1 fruit fly cellular context compared by ENCODE assay signal in the genomic region with DNA sequence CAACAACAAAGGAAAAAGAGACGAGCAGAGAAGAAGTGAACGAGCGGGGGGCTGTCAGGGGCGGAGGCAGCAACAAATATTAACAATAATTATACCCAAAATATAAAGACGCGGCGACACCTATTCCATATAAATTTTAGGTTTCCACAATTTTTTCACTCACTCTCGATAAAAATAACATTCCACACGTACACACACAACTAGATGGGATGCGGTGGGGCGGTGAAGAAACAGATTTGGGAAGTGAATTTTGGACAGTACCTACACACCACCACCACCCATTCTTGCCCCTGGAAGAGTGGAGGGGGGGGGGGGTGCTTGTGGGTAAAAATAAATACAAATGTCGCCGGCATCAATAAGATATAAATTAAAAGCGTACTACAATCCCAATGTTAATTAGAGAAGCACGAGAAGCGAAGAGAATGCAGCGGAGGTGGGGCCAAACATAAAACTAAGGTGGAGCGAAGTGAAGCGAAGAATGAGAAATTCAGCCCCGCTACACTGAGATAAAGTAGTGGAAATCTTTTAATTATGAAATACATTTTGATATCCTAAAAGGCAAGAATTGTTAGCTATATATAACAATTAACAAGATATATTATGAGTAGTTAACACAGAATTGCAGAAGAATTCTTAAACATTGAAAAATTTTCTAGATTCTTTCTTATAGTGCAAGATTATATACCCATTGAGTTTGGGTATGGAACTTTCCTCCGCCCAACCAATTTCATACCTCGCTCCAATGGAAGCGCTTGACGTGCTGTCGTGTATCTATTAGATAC.
A peak's percentile ranks its signal among the peaks of the same experiment; 100 is the strongest.
TF ChIP-seq lines count a peak whose summit lies in the region.

No protein-coding gene starts in this region.

TF ChIP-seq in whole organism, embryonic, 481 proteins besides CTCF, POLR2A, EP300 and RAD21 (continued from another document and continues in another):
- TF ChIP-seq CG18619 (GFP tag; optimal IDR thresholded peaks at IDR 0.05; lab: Kevin White, UChicago) (peak; percentile 27), CG18262 (tag; optimal IDR thresholded peaks at IDR 0.05; lab: Kevin White, UChicago) (peak; percentile 80), bsh (GFP tag; optimal IDR thresholded peaks at IDR 0.05; lab: Kevin White, UChicago) (peak in 1 of 2 experiments; percentile 96), CG18764 (GFP tag; optimal IDR thresholded peaks at IDR 0.05; lab: Kevin White, UChicago) (peak; percentile 26), Atf-2 (GFP tag; optimal IDR thresholded peaks at IDR 0.05; lab: Kevin White, UChicago) (peak; percentile 43), CG8388 (GFP tag; optimal IDR thresholded peaks at IDR 0.05; lab: Kevin White, UChicago) (peak; percentile 90), CG17829 (tag; optimal IDR thresholded peaks at IDR 0.05; lab: Kevin White, UChicago) (peak; percentile 77), oc (tag; optimal IDR thresholded peaks at IDR 0.05; lab: Kevin White, UChicago) (peak; percentile 88), HHEX (GFP tag; optimal IDR thresholded peaks at IDR 0.05; lab: Kevin White, UChicago) (peak; percentile 14), CG9437 (GFP tag; optimal IDR thresholded peaks at IDR 0.05; lab: Kevin White, UChicago) (peak; percentile 57), ind (GFP tag; optimal IDR thresholded peaks at IDR 0.05; lab: Kevin White, UChicago) (peak; percentile 14), CrebB (tag; optimal IDR thresholded peaks at IDR 0.05; lab: Kevin White, UChicago) (peak; percentile 29), CG6813 (GFP tag; optimal IDR thresholded peaks at IDR 0.05; lab: Kevin White, UChicago) (no peak), sisA (GFP tag; IDR thresholded peaks at IDR 0.05; lab: Robert Waterston, UW) (peak; percentile 73), CG14710 (tag; optimal IDR thresholded peaks at IDR 0.05; lab: Kevin White, UChicago) (peak; percentile 71), CG3838 (GFP tag; optimal IDR thresholded peaks at IDR 0.05; lab: Kevin White, UChicago) (no peak), Dref (GFP tag; IDR thresholded peaks at IDR 0.05; lab: Robert Waterston, UW) (no peak), Myb (GFP tag; optimal IDR thresholded peaks at IDR 0.05; lab: Kevin White, UChicago) (no peak), CG10431 (GFP tag; optimal IDR thresholded peaks at IDR 0.05; lab: Kevin White, UChicago) (peak; percentile 44), CG10654 (GFP tag; optimal IDR thresholded peaks at IDR 0.05; lab: Kevin White, UChicago) (peak; percentile 39), unc-4 (GFP tag; IDR thresholded peaks at IDR 0.05; lab: Robert Waterston, UW; ENCODE audit: partially characterized antibody) (no peak), Neu2 (GFP tag; optimal IDR thresholded peaks at IDR 0.05; lab: Kevin White, UChicago; ENCODE audit: borderline replicate concordance) (no peak), otp (GFP tag; IDR thresholded peaks at IDR 0.05; lab: Robert Waterston, UW) (peak; percentile 66; the same call in 1 of the 3 replicates), PHDP (tag; optimal IDR thresholded peaks at IDR 0.05; lab: Kevin White, UChicago) (peak; percentile 77), chif (GFP tag; optimal IDR thresholded peaks at IDR 0.05; lab: Kevin White, UChicago) (peak; percentile 34 to 72), CG12769 (tag; optimal IDR thresholded peaks at IDR 0.05; lab: Kevin White, UChicago) (peak; percentile 43), HLH4C (GFP tag; IDR thresholded peaks at IDR 0.05; lab: Robert Waterston, UW; ENCODE audit: partially characterized antibody) (no peak), lab (GFP tag; optimal IDR thresholded peaks at IDR 0.05; lab: Kevin White, UChicago) (peak; percentile 20), Sox100B (GFP tag; optimal IDR thresholded peaks at IDR 0.05; lab: Kevin White, UChicago) (peak; percentile 63), CG13123 (GFP tag; optimal IDR thresholded peaks at IDR 0.05; lab: Kevin White, UChicago) (peak; percentile 28), CG3726 (GFP tag; IDR thresholded peaks at IDR 0.05; lab: Robert Waterston, UW) (peak; percentile 29; the same call in 1 of the 3 replicates), H2.0 (GFP tag; IDR thresholded peaks at IDR 0.05; lab: Robert Waterston, UW) (peak; percentile 50; the same call in 1 of the 2 replicates), Six4 (GFP tag; optimal IDR thresholded peaks at IDR 0.05; lab: Kevin White, UChicago) (peak; percentile 69), zfh1 (GFP tag; IDR thresholded peaks at IDR 0.05; lab: Robert Waterston, UW) (peak; percentile 72), ap (GFP tag; IDR thresholded peaks at IDR 0.05; lab: Robert Waterston, UW) (0 out of 2 replicates have a peak, but pooled peaks have one; percentile 25), NC2β (GFP tag; optimal IDR thresholded peaks at IDR 0.05; lab: Kevin White, UChicago) (peak; percentile 57), CG11398 (GFP tag; optimal IDR thresholded peaks at IDR 0.05; lab: Kevin White, UChicago) (no peak), CG10209 (GFP tag; optimal IDR thresholded peaks at IDR 0.05; lab: Kevin White, UChicago) (peak; percentile 65), CG6689 (GFP tag; IDR thresholded peaks at IDR 0.05; lab: Robert Waterston, UW) (peak; percentile 54), CG9817 (tag; optimal IDR thresholded peaks at IDR 0.05; lab: Kevin White, UChicago) (peak; percentile 34), D19A (tag; optimal IDR thresholded peaks at IDR 0.05; lab: Kevin White, UChicago) (peak; percentile 61), tgo (GFP tag; IDR thresholded peaks at IDR 0.05; lab: Robert Waterston, UW) (peak; percentile 55; the same call in 2 of the 3 replicates), hbn (GFP tag; IDR thresholded peaks at IDR 0.05; lab: Robert Waterston, UW; ENCODE audit: partially characterized antibody) (no peak), Oaz (GFP tag; IDR thresholded peaks at IDR 0.05; lab: Robert Waterston, UW) (no peak), amos (GFP tag; IDR thresholded peaks at IDR 0.05; lab: Robert Waterston, UW; ENCODE audit: partially characterized antibody) (no peak), CG12155 (GFP tag; optimal IDR thresholded peaks at IDR 0.05; lab: Kevin White, UChicago) (peak; percentile 47), CG4854 (GFP tag; optimal IDR thresholded peaks at IDR 0.05; lab: Kevin White, UChicago) (no peak), CG31441 (GFP tag; IDR thresholded peaks at IDR 0.05; lab: Robert Waterston, UW) (peak; percentile 66), Lim3 (GFP tag; IDR thresholded peaks at IDR 0.05; lab: Robert Waterston, UW) (no peak), Taf1 (GFP tag; IDR thresholded peaks at IDR 0.05; lab: Robert Waterston, UW) (0 out of 2 replicates have a peak, but pooled peaks have one; percentile 7), Ada2b (GFP tag; IDR thresholded peaks at IDR 0.05; lab: Robert Waterston, UW) (peak; percentile 20), Dfd (GFP tag; optimal IDR thresholded peaks at IDR 0.05; lab: Kevin White, UChicago) (no peak), Doc3 (GFP tag; IDR thresholded peaks at IDR 0.05; lab: Robert Waterston, UW; ENCODE audit: partially characterized antibody) (no peak), lov (optimal IDR thresholded peaks at IDR 0.05; lab: Kevin White, UChicago) (no peak), lov (GFP tag; IDR thresholded peaks at IDR 0.05; lab: Robert Waterston, UW) (peak; percentile 8; the same call in 1 of the 3 replicates), CG6175 (GFP tag; IDR thresholded peaks at IDR 0.05; lab: Robert Waterston, UW) (no peak), CG30403 (GFP tag; optimal IDR thresholded peaks at IDR 0.05; lab: Kevin White, UChicago) (peak; percentile 74), sob (GFP tag; IDR thresholded peaks at IDR 0.05; lab: Robert Waterston, UW) (0 out of 2 replicates have a peak, but pooled peaks have one; percentile 17), tio (GFP tag; optimal IDR thresholded peaks at IDR 0.05; lab: Kevin White, UChicago) (peak; percentile 50), lola (GFP tag; optimal IDR thresholded peaks at IDR 0.05; lab: Kevin White, UChicago) (peak in 1 of 3 experiments; percentile 87), shn (GFP tag; optimal IDR thresholded peaks at IDR 0.05; lab: Kevin White, UChicago) (no peak), CG14860 (GFP tag; IDR thresholded peaks at IDR 0.05; lab: Robert Waterston, UW; ENCODE audit: partially characterized antibody) (no peak), Trl (optimal IDR thresholded peaks at IDR 0.05; lab: Kevin White, UChicago) (no peak), Trl (GFP tag; optimal IDR thresholded peaks at IDR 0.05; lab: Kevin White, UChicago) (peak; percentile 24), Kr (GFP tag; optimal IDR thresholded peaks at IDR 0.05; lab: Kevin White, UChicago) (no peak), sim (GFP tag; IDR thresholded peaks at IDR 0.05; lab: Robert Waterston, UW) (peak; percentile 85), H15 (GFP tag; IDR thresholded peaks at IDR 0.05; lab: Robert Waterston, UW) (peak; percentile 54; the same call in 1 of the 3 replicates), CG31388 (GFP tag; optimal IDR thresholded peaks at IDR 0.05; lab: Kevin White, UChicago) (no peak), eve (GFP tag; optimal IDR thresholded peaks at IDR 0.05; lab: Kevin White, UChicago) (peak in 1 of 2 experiments; percentile 51), ab (GFP tag; optimal IDR thresholded peaks at IDR 0.05; lab: Kevin White, UChicago) (peak; percentile 74), CG15073 (GFP tag; optimal IDR thresholded peaks at IDR 0.05; lab: Kevin White, UChicago) (peak; percentile 3), CG8290 (GFP tag; optimal IDR thresholded peaks at IDR 0.05; lab: Kevin White, UChicago) (peak; percentile 24), CG8290 (tag; optimal IDR thresholded peaks at IDR 0.05; lab: Kevin White, UChicago) (no peak), dmrt11E (tag; optimal IDR thresholded peaks at IDR 0.05; lab: Kevin White, UChicago) (peak; percentile 87), CG4424 (GFP tag; optimal IDR thresholded peaks at IDR 0.05; lab: Kevin White, UChicago) (peak; percentile 59), Sox102F (GFP tag; optimal IDR thresholded peaks at IDR 0.05; lab: Kevin White, UChicago) (peak; percentile 80), slbo (GFP tag; IDR thresholded peaks at IDR 0.05; lab: Robert Waterston, UW) (peak; percentile 43; the same call in 1 of the 2 replicates), CG14441 (GFP tag; IDR thresholded peaks at IDR 0.05; lab: Robert Waterston, UW) (no peak), NK7.1 (GFP tag; optimal IDR thresholded peaks at IDR 0.05; lab: Kevin White, UChicago) (no peak), CG1792 (GFP tag; optimal IDR thresholded peaks at IDR 0.05; lab: Kevin White, UChicago) (no peak), CG32767 (GFP tag; IDR thresholded peaks at IDR 0.05; lab: Robert Waterston, UW) (peak; percentile 75; the same call in 1 of the 2 replicates), CG15601 (tag; optimal IDR thresholded peaks at IDR 0.05; lab: Kevin White, UChicago) (peak; percentile 91), gt (GFP tag; IDR thresholded peaks at IDR 0.05; lab: Robert Waterston, UW) (no peak; the same call in 1 of the 2 replicates), odd (GFP tag; optimal IDR thresholded peaks at IDR 0.05; lab: Kevin White, UChicago) (peak; percentile 14), CG2712 (tag; optimal IDR thresholded peaks at IDR 0.05; lab: Kevin White, UChicago) (peak; percentile 81), ewg (GFP tag; optimal IDR thresholded peaks at IDR 0.05; lab: Kevin White, UChicago) (peak; percentile 62), CG11093 (GFP tag; IDR thresholded peaks at IDR 0.05; lab: Robert Waterston, UW) (0 out of 3 replicates have a peak, but pooled peaks have one; percentile 15), twi (tag; optimal IDR thresholded peaks at IDR 0.05; lab: Kevin White, UChicago) (peak; percentile 74), CG15011 (GFP tag; optimal IDR thresholded peaks at IDR 0.05; lab: Kevin White, UChicago) (peak; percentile 10), Awh (GFP tag; IDR thresholded peaks at IDR 0.05; lab: Robert Waterston, UW) (peak; percentile 76), GATAe (GFP tag; conservative IDR thresholded peaks at IDR 0.05; lab: Robert Waterston, UW) (no peak), Meics (GFP tag; optimal IDR thresholded peaks at IDR 0.05; lab: Kevin White, UChicago) (no peak), CG11560 (tag; IDR thresholded peaks at IDR 0.05; lab: Robert Waterston, UW) (0 out of 3 replicates have a peak, but pooled peaks have one; percentile 31), klu (GFP tag; IDR thresholded peaks at IDR 0.05; lab: Robert Waterston, UW) (no peak), ranshi (GFP tag; IDR thresholded peaks at IDR 0.05; lab: Robert Waterston, UW) (peak; percentile 35; the same call in 1 of the 2 replicates), peb (GFP tag; IDR thresholded peaks at IDR 0.05; lab: Robert Waterston, UW) (peak; percentile 71), Eip74EF (GFP tag; optimal IDR thresholded peaks at IDR 0.05; lab: Kevin White, UChicago) (peak in 1 of 2 experiments; percentile 32), fd96Cb (tag; optimal IDR thresholded peaks at IDR 0.05; lab: Kevin White, UChicago) (peak; percentile 72), C15 (GFP tag; IDR thresholded peaks at IDR 0.05; lab: Robert Waterston, UW) (no peak), CG6654 (GFP tag; optimal IDR thresholded peaks at IDR 0.05; lab: Kevin White, UChicago) (no peak), CG12942 (GFP tag; optimal IDR thresholded peaks at IDR 0.05; lab: Kevin White, UChicago) (peak; percentile 39), dan (GFP tag; IDR thresholded peaks at IDR 0.05; lab: Robert Waterston, UW) (no peak), corto (GFP tag; optimal IDR thresholded peaks at IDR 0.05; lab: Kevin White, UChicago) (no peak), Pdp1 (GFP tag; optimal IDR thresholded peaks at IDR 0.05; lab: Kevin White, UChicago) (peak; percentile 39 to 40), sd (tag; optimal IDR thresholded peaks at IDR 0.05; lab: Kevin White, UChicago) (peak; percentile 70), Fer1 (GFP tag; optimal IDR thresholded peaks at IDR 0.05; lab: Kevin White, UChicago) (no peak), ems (GFP tag; optimal IDR thresholded peaks at IDR 0.05; lab: Kevin White, UChicago) (no peak), Hr39 (optimal IDR thresholded peaks at IDR 0.05; lab: Kevin White, UChicago) (no peak), CHES-1-like (GFP tag; optimal IDR thresholded peaks at IDR 0.05; lab: Kevin White, UChicago) (no peak), NfI (GFP tag; optimal IDR thresholded peaks at IDR 0.05; lab: Kevin White, UChicago) (peak; percentile 1), CG12299 (tag; optimal IDR thresholded peaks at IDR 0.05; lab: Kevin White, UChicago) (peak; percentile 33), pum (GFP tag; optimal IDR thresholded peaks at IDR 0.05; lab: Kevin White, UChicago) (peak; percentile 8), grau (tag; optimal IDR thresholded peaks at IDR 0.05; lab: Kevin White, UChicago) (peak; percentile 77), cas (GFP tag; IDR thresholded peaks at IDR 0.05; lab: Robert Waterston, UW) (no peak), sr (GFP tag; IDR thresholded peaks at IDR 0.05; lab: Robert Waterston, UW) (no peak), CG15269 (tag; optimal IDR thresholded peaks at IDR 0.05; lab: Kevin White, UChicago) (peak; percentile 51), Max (GFP tag; optimal IDR thresholded peaks at IDR 0.05; lab: Kevin White, UChicago) (no peak), CG14965 (GFP tag; optimal IDR thresholded peaks at IDR 0.05; lab: Kevin White, UChicago; ENCODE audit: borderline replicate concordance) (no peak), bab2 (GFP tag; optimal IDR thresholded peaks at IDR 0.05; lab: Kevin White, UChicago) (peak; percentile 38)
